Worm (Caenorhabditis elegans): ENCODE measurements around the gene acr-7.

DNA sequence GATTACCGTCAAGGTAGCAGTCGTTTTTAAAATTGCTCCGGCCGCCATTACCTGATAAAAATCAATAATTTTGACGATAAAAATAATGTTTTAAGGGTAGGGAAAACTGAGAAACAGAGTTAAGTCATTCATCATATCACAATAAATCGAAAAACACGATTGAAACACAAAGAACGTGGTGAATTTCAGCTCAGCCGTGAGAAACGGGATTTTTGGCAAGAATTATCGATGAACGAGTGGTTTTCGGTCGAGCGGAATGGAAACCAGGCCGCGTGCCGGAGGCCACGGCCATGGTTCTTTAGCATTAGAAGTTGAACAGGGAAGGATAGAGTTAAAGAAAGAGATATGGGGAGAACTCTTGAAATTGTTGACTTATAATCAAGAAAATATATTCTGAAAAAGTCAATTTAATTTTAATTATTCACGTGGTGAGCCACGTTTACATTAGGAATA is 29.7 kb upstream of the acr-7 start, which contains the start of the genes vha-4 and T01H3.5:
- TF ChIP-seq ceh-40 (GFP tag; IDR thresholded peaks at IDR 0.05) (no peak), hsf-1 (GFP tag; IDR thresholded peaks at IDR 0.05) (no peak)

Data from whole organism, young adult.